Fruit fly (Drosophila melanogaster) whole organism, wandering third instar larva: Measurements from ENCODE around the gene vnc.

Experiments used
- Abd-B ChIP-seq: fragments of >200 bp; optimal IDR thresholded peaks from 2 replicates; lab custom pipeline; 2017; ENCODE audit warnings: missing biosample characterization, missing genetic modification characterization
- CG32264 ChIP-seq: fragments of 200-800 bp; sonication (Bioruptor generic); optimal IDR thresholded peaks from 2 replicates; lab custom pipeline; 2016; ENCODE audit warnings: missing biosample characterization, missing genetic modification characterization
- CG9705 ChIP-seq: fragments of 200-800 bp; sonication (Bioruptor generic); optimal IDR thresholded peaks from 2 replicates; lab custom pipeline; 2018; ENCODE audit warnings: missing biosample characterization, mild to moderate bottlenecking, missing genetic modification characterization
- CrebA ChIP-seq: fragments of 200-800 bp; sonication (Bioruptor generic); optimal IDR thresholded peaks from 2 replicates; lab custom pipeline; 2016; ENCODE audit warnings: missing biosample characterization, mild to moderate bottlenecking, missing genetic modification characterization, borderline replicate concordance
- Dfd ChIP-seq: fragments of >200 bp; optimal IDR thresholded peaks from 2 replicates; lab custom pipeline; 2017; ENCODE audit warnings: missing biosample characterization, missing genetic modification characterization
- Dif ChIP-seq: fragments of 200-275, 200-300 bp; sonication (Bioruptor generic); optimal IDR thresholded peaks from 2 replicates; lab custom pipeline; 2018; ENCODE audit warnings: missing biosample characterization, missing genetic modification characterization; ENCODE audit not compliant: partially characterized antibody
- GATAd ChIP-seq: sonication (Bioruptor generic); optimal IDR thresholded peaks from 2 replicates; lab custom pipeline; 2016; ENCODE audit warnings: missing biosample characterization, missing genetic modification characterization
- HLH106 ChIP-seq: fragments of 200-800 bp; optimal IDR thresholded peaks from 3 replicates; lab custom pipeline; 2019; ENCODE audit warnings: missing biosample characterization, mild to moderate bottlenecking, missing genetic modification characterization, moderate library complexity
- Hnf4 ChIP-seq: fragments of 200-800 bp; sonication (Bioruptor generic); optimal IDR thresholded peaks from 2 replicates; lab custom pipeline; 2016; ENCODE audit warnings: missing biosample characterization, mild to moderate bottlenecking, missing genetic modification characterization
- Hr78 ChIP-seq: fragments of >200 bp; optimal IDR thresholded peaks from 2 replicates; lab custom pipeline; 2017; ENCODE audit warnings: missing biosample characterization, missing genetic modification characterization
- Hr83 ChIP-seq: fragments of 200-300 bp; sonication (Bioruptor generic); optimal IDR thresholded peaks from 2 replicates; lab custom pipeline; 2016; ENCODE audit warnings: missing biosample characterization, mild to moderate bottlenecking, missing genetic modification characterization, moderate library complexity; ENCODE audit not compliant: poor library complexity, severe bottlenecking
- Jra ChIP-seq: sonication (Bioruptor generic); optimal IDR thresholded peaks from 2 replicates; lab custom pipeline; 2016; ENCODE audit warnings: missing biosample characterization, missing genetic modification characterization
- Mio ChIP-seq: sonication (Bioruptor generic); optimal IDR thresholded peaks from 2 replicates; lab custom pipeline; 2016; ENCODE audit warnings: missing biosample characterization, missing genetic modification characterization
- Myc ChIP-seq: fragments of >200 bp; optimal IDR thresholded peaks from 2 replicates; lab custom pipeline; 2017
- N ChIP-seq: fragments of >200 bp; optimal IDR thresholded peaks from 2 replicates; lab custom pipeline; 2018; ENCODE audit warnings: missing biosample characterization, missing external identifiers, missing genetic modification characterization
- OdsH ChIP-seq: fragments of 200-800 bp; sonication (Bioruptor generic); optimal IDR thresholded peaks from 2 replicates; lab custom pipeline; 2016; ENCODE audit warnings: missing biosample characterization, mild to moderate bottlenecking, missing genetic modification characterization
- Rel ChIP-seq, 2 experiments: fragments of 200-800 bp; sonication (Bioruptor generic) in 1 of 2; optimal IDR thresholded peaks; 2 replicates in 1 of 2; 3 replicates in 1 of 2; lab custom pipeline; 2016 to 2019; ENCODE audit warnings: mild to moderate bottlenecking in 2 of 2, missing biosample characterization in 2 of 2, missing genetic modification characterization in 2 of 2, moderate library complexity in 1 of 2
- Sp1 ChIP-seq: fragments of 200-800 bp; sonication (Bioruptor generic); optimal IDR thresholded peaks from 3 replicates; lab custom pipeline; 2019; ENCODE audit warnings: missing biosample characterization, mild to moderate bottlenecking, missing genetic modification characterization, moderate library complexity
- Vsx2 ChIP-seq: fragments of 200-300, 225-300 bp; sonication (Bioruptor generic); optimal IDR thresholded peaks from 2 replicates; lab custom pipeline; 2018; ENCODE audit warnings: missing biosample characterization, missing genetic modification characterization; ENCODE audit not compliant: partially characterized antibody
- br ChIP-seq: fragments of 200-800 bp; sonication (Bioruptor generic); optimal IDR thresholded peaks from 2 replicates; lab custom pipeline; 2016; ENCODE audit warnings: missing biosample characterization, missing genetic modification characterization
- brk ChIP-seq: fragments of 200-800 bp; sonication (Bioruptor generic); optimal IDR thresholded peaks from 2 replicates; lab custom pipeline; 2016; ENCODE audit warnings: missing biosample characterization, mild to moderate bottlenecking, missing genetic modification characterization
- dl ChIP-seq, 2 experiments: fragments of 175-275, 200-275 bp in 1 of 2; fragments of 200-275 bp in 1 of 2; sonication (Bioruptor generic); optimal IDR thresholded peaks; lab custom pipeline; 2018; ENCODE audit warnings: mild to moderate bottlenecking in 2 of 2, missing biosample characterization in 2 of 2, missing genetic modification characterization in 2 of 2, moderate library complexity in 2 of 2; ENCODE audit not compliant: partially characterized antibody in 2 of 2, insufficient read depth in 1 of 2
- dmrt93B ChIP-seq: fragments of 200-800 bp; sonication (Bioruptor generic); optimal IDR thresholded peaks from 2 replicates; lab custom pipeline; 2018; ENCODE audit warnings: missing biosample characterization, mild to moderate bottlenecking, missing genetic modification characterization
- dsf ChIP-seq: sonication (Bioruptor generic); optimal IDR thresholded peaks from 2 replicates; lab custom pipeline; 2016; ENCODE audit warnings: missing biosample characterization, missing genetic modification characterization, borderline replicate concordance
- ey ChIP-seq: fragments of 200-800 bp; sonication (Bioruptor generic); optimal IDR thresholded peaks from 2 replicates; lab custom pipeline; 2016; ENCODE audit warnings: missing biosample characterization, missing genetic modification characterization
- foxo ChIP-seq, 2 experiments: fragments of 200-800 bp; sonication (Bioruptor generic); optimal IDR thresholded peaks; 2 replicates in 1 of 2; 3 replicates in 1 of 2; lab custom pipeline; 2016 to 2017; ENCODE audit warnings: missing biosample characterization in 2 of 2, missing genetic modification characterization in 2 of 2
- fru ChIP-seq: fragments of 200-800 bp; sonication (Bioruptor generic); optimal IDR thresholded peaks from 3 replicates; lab custom pipeline; 2016; ENCODE audit warnings: missing biosample characterization, mild to moderate bottlenecking, missing genetic modification characterization
- h ChIP-seq: fragments of 200-800 bp; sonication (Bioruptor generic); optimal IDR thresholded peaks from 3 replicates; lab custom pipeline; 2016; ENCODE audit warnings: missing biosample characterization, mild to moderate bottlenecking, missing genetic modification characterization
- jim ChIP-seq: fragments of 175-275, 200-325 bp; sonication (Bioruptor generic); optimal IDR thresholded peaks from 2 replicates; lab custom pipeline; 2016; ENCODE audit warnings: missing biosample characterization, mild to moderate bottlenecking, missing genetic modification characterization
- lola ChIP-seq: fragments of >200 bp; optimal IDR thresholded peaks from 2 replicates; lab custom pipeline; 2017; ENCODE audit warnings: missing biosample characterization, missing genetic modification characterization
- pan ChIP-seq: fragments of >200 bp; optimal IDR thresholded peaks from 2 replicates; lab custom pipeline; 2017
- psq ChIP-seq: fragments of 200-800 bp; sonication (Bioruptor generic); optimal IDR thresholded peaks from 3 replicates; lab custom pipeline; 2017; ENCODE audit warnings: missing biosample characterization, mild to moderate bottlenecking, missing genetic modification characterization, moderate library complexity
- rgr ChIP-seq: fragments of 200-800 bp; sonication (Bioruptor generic); optimal IDR thresholded peaks from 3 replicates; lab custom pipeline; 2016; ENCODE audit warnings: missing biosample characterization, mild to moderate bottlenecking, missing genetic modification characterization
- sage ChIP-seq: fragments of 200-800 bp; sonication (Bioruptor generic); optimal IDR thresholded peaks from 2 replicates; lab custom pipeline; 2016; ENCODE audit warnings: missing biosample characterization, mild to moderate bottlenecking, missing genetic modification characterization
- sv ChIP-seq: fragments of 200-800 bp; sonication (Bioruptor generic); optimal IDR thresholded peaks from 3 replicates; lab custom pipeline; 2016; ENCODE audit warnings: missing biosample characterization, missing genetic modification characterization
- tai ChIP-seq: sonication (Bioruptor generic); optimal IDR thresholded peaks from 2 replicates; lab custom pipeline; 2016; ENCODE audit warnings: missing biosample characterization, missing genetic modification characterization
- usp ChIP-seq: fragments of >200 bp; optimal IDR thresholded peaks from 2 replicates; lab custom pipeline; 2017; ENCODE audit warnings: missing biosample characterization, missing genetic modification characterization
- woc ChIP-seq: sonication (Bioruptor generic); optimal IDR thresholded peaks from 2 replicates; lab custom pipeline; 2016; ENCODE audit warnings: missing biosample characterization, mild to moderate bottlenecking, missing genetic modification characterization

The vnc gene

DNA sequence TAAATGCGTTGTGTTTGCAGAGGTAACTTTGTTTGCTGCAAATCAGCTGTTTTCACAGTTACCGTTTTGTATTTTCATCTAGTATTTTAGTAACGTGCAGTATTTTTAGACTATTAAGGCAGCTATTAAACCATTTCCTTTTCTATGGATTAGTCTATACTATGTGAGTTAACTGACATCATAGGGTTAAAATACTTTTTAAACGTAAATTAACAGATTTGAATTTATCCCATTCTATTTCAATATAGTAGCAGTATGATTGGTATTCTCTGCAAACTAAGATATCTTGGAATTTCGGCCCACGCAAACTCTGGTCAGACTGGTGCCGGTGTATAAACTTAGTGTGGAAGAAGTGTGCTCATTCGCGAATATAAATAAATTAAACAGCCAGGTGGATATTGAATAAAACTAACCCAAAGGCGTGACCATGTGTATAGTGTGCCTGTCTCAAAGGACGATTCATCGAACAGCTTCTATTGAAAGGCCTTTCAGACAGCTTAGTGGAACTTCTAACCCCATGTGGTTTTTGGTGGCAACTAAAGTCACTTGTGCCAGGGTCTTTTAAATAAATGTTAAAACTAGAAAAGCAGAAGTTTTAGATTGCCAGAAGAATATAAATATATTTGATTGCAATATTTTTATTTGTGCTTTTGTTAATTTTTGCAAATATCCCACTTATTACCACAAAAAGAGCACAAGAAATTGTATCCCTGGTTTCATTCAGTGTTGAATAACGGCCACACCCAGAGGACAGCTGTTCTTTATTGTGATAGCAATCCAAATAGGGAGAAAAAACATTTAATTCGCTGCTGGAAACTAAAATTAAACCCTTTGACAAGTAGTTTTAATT, at the start of gene vnc, which contains the start of the genes CG6674 and CG42455:
Gene vnc, plus strand, starts transcription at position 306 of the 850 bp plus-strand sequence.
Gene CG6674, minus strand, starts transcription at position 48 of the 850 bp plus-strand sequence.
Gene CG42455, plus strand, starts transcription at position 306 of the 850 bp plus-strand sequence.
- no peak for TF ChIP-seq N
- TF ChIP-seq dmrt93B (GFP tag; lab: Kevin White, UChicago): peak; percentile 9
- peak; percentile 42 for TF ChIP-seq fru
- TF ChIP-seq tai (GFP tag; lab: Kevin White, UChicago): peak; percentile 34
- TF ChIP-seq Rel (GFP tag; optimal IDR thresholded peaks at IDR 0.05; lab: Kevin White, UChicago): no peak
- peak; percentile 38 for TF ChIP-seq Rel (tag; optimal IDR thresholded peaks at IDR 0.05; lab: Kevin White, UChicago)
- TF ChIP-seq Jra: peak; percentile 1
- peak; percentile 50 for TF ChIP-seq Hnf4 (GFP tag; lab: Kevin White, UChicago)
- TF ChIP-seq Hr78 (GFP tag; lab: Kevin White, UChicago): no peak
- peak; percentile 18 for TF ChIP-seq dsf (GFP tag; lab: Kevin White, UChicago)
- TF ChIP-seq Dif (GFP tag; lab: Kevin White, UChicago): no peak
- peak; percentile 21 for TF ChIP-seq psq (GFP tag; lab: Kevin White, UChicago)
- TF ChIP-seq dl (GFP tag; optimal IDR thresholded peaks at IDR 0.05; lab: Kevin White, UChicago; ENCODE audit: insufficient read depth in 1 of 2, partially characterized antibody in 2 of 2): no peak
- TF ChIP-seq sage (GFP tag; lab: Kevin White, UChicago): no peak
- no peak for TF ChIP-seq CG32264 (GFP tag; lab: Kevin White, UChicago)
- TF ChIP-seq rgr: peak; percentile 49
- peak; percentile 11 for TF ChIP-seq ey (GFP tag; lab: Kevin White, UChicago)
- no peak for TF ChIP-seq lola (GFP tag; lab: Kevin White, UChicago)
- no peak for TF ChIP-seq Dfd (GFP tag; lab: Kevin White, UChicago)
- no peak for TF ChIP-seq br (GFP tag; lab: Kevin White, UChicago)
- peak; percentile 28 for TF ChIP-seq HLH106
- no peak for TF ChIP-seq pan (lab: Kevin White, UChicago)
- peak; percentile 41 for TF ChIP-seq h (GFP tag; lab: Kevin White, UChicago)
- peak; percentile 42 for TF ChIP-seq Hr83 (GFP tag; lab: Kevin White, UChicago)
- peak; percentile 4 for TF ChIP-seq sv
- no peak for TF ChIP-seq woc (GFP tag; lab: Kevin White, UChicago)
- TF ChIP-seq CG9705 (GFP tag; lab: Kevin White, UChicago): peak; percentile 9
- no peak for TF ChIP-seq GATAd (GFP tag; lab: Kevin White, UChicago)
- TF ChIP-seq Mio (GFP tag; lab: Kevin White, UChicago): no peak
- peak in 1 of 2 experiments; percentile 48 for TF ChIP-seq foxo (GFP tag; optimal IDR thresholded peaks at IDR 0.05; lab: Kevin White, UChicago)
- TF ChIP-seq CrebA: no peak
- TF ChIP-seq Abd-B (GFP tag; lab: Kevin White, UChicago): no peak
- TF ChIP-seq jim (GFP tag; lab: Kevin White, UChicago): no peak
- TF ChIP-seq OdsH: peak; percentile 35
- peak; percentile 19 for TF ChIP-seq brk (GFP tag; lab: Kevin White, UChicago)
- no peak for TF ChIP-seq Sp1 (GFP tag; lab: Kevin White, UChicago)
- no peak for TF ChIP-seq usp (GFP tag; lab: Kevin White, UChicago)
- TF ChIP-seq Vsx2 (GFP tag; lab: Kevin White, UChicago): no peak
- TF ChIP-seq Myc (lab: Kevin White, UChicago): peak; percentile 43

DNA sequence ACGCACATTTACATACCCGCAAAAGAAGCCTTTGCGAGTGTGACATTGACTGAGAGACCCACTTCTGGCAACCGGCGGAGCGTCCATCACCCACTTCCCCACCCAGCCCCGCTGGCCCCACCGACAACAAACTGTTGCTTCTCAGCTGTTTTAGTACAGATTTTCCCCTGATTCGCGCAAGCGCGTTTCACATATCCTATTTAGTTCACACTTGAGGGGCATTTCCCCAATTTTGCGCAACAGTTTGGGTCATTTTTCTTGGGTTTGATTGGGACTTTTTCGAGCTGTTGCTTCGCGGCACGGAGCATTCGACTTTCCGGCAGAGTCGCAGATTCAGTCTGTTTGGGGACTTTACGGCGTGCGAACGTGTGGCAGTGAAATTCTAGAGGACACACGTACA, 44.9 kb upstream of the vnc start:
- TF ChIP-seq Hr78 (GFP tag; lab: Kevin White, UChicago): no peak
- TF ChIP-seq Sp1 (GFP tag; lab: Kevin White, UChicago): no peak
- TF ChIP-seq psq (GFP tag; lab: Kevin White, UChicago): no peak
- no peak for TF ChIP-seq Mio (GFP tag; lab: Kevin White, UChicago)
- no peak for TF ChIP-seq CG9705 (GFP tag; lab: Kevin White, UChicago)
- no peak for TF ChIP-seq Vsx2 (GFP tag; lab: Kevin White, UChicago)
- no peak for TF ChIP-seq usp (GFP tag; lab: Kevin White, UChicago)
- TF ChIP-seq Dfd (GFP tag; lab: Kevin White, UChicago): no peak
